Worm (Caenorhabditis elegans) whole organism, young adult: Measurements from ENCODE around the gene rps-9.

Source experiments
- B0019.2 ChIP-seq: fragments of 200-800 bp; sonication (Bioruptor generic); conservative IDR thresholded peaks from 2 replicates; pipeline ENCODE4 v1.3.6; 2022; ENCODE audit warnings: missing genetic modification reagents, missing genetic modification characterization, missing compliant biosample characterization
- B0261.1 ChIP-seq: sonication (generic microtip); optimal IDR thresholded peaks from 2 replicates; lab custom pipeline; 2016; ENCODE audit warnings: mild to moderate bottlenecking, missing genetic modification characterization, moderate library complexity, missing compliant biosample characterization
- B0336.3 ChIP-seq: fragments of 200-800 bp; sonication (Bioruptor generic); IDR thresholded peaks from 2 replicates; pipeline ENCODE4 v1.3.6; 2022; ENCODE audit warnings: missing genetic modification characterization, missing compliant biosample characterization
- F37B4.10 ChIP-seq: fragments of 200-800 bp; sonication (Bioruptor generic); IDR thresholded peaks from 2 replicates; pipeline ENCODE4 v1.3.6; 2022; ENCODE audit warnings: missing genetic modification characterization, missing compliant biosample characterization
- F39B2.1 ChIP-seq: fragments of 200-800 bp; sonication (Bioruptor generic); IDR thresholded peaks from 2 replicates; pipeline ENCODE4 v1.3.6; 2022; ENCODE audit warnings: missing genetic modification reagents, missing genetic modification characterization, missing compliant biosample characterization
- F49E8.2 ChIP-seq: sonication (generic microtip); optimal IDR thresholded peaks from 3 replicates; lab custom pipeline; 2017; ENCODE audit warnings: missing genetic modification characterization, mild to moderate bottlenecking, missing compliant biosample characterization, antibody characterized with exemption, moderate library complexity; ENCODE audit not compliant: insufficient read depth
- F57A8.1 ChIP-seq: fragments of 200-800 bp; sonication (Bioruptor generic); optimal IDR thresholded peaks from 2 replicates; lab custom pipeline; 2018; ENCODE audit warnings: mild to moderate bottlenecking, missing genetic modification characterization, moderate library complexity, missing compliant biosample characterization
- F57C9.4 ChIP-seq: sonication (generic microtip); optimal IDR thresholded peaks from 2 replicates; lab custom pipeline; 2017; ENCODE audit warnings: mild to moderate bottlenecking, missing genetic modification characterization, missing compliant biosample characterization
- Y53G8AR.9 ChIP-seq: fragments of 200-800 bp; sonication (Bioruptor generic); conservative IDR thresholded peaks from 2 replicates; pipeline ENCODE4 v1.3.6; 2022; ENCODE audit warnings: missing genetic modification reagents, missing genetic modification characterization, missing compliant biosample characterization
- Y67H2A.10 ChIP-seq: fragments of 200-800 bp; sonication (Bioruptor generic); conservative IDR thresholded peaks from 2 replicates; pipeline ENCODE4 v1.3.6; 2022; ENCODE audit warnings: missing genetic modification reagents, missing genetic modification characterization, missing compliant biosample characterization
- Y95B8A.8 ChIP-seq: fragments of 200-800 bp; sonication (Bioruptor generic); IDR thresholded peaks from 2 replicates; pipeline ENCODE4 v1.3.6; 2022; ENCODE audit warnings: missing genetic modification reagents, missing genetic modification characterization, missing compliant biosample characterization
- ama-1 ChIP-seq, 3 experiments: fragments of 150-350 bp in 1 of 3; sonication (generic microtip) in 2 of 3; optimal IDR thresholded peaks; 2 replicates each; lab custom pipeline; 2014 to 2018; ENCODE audit warnings: missing biosample characterization in 2 of 3, missing genetic modification characterization in 2 of 3, missing genetic modification reagents in 2 of 3
- atf-7 ChIP-seq: sonication (generic microtip); optimal IDR thresholded peaks from 2 replicates; lab custom pipeline; 2017; ENCODE audit warnings: mild to moderate bottlenecking, missing genetic modification characterization, missing compliant biosample characterization
- bed-1 ChIP-seq: fragments of 200-800 bp; sonication (Bioruptor generic); IDR thresholded peaks from 2 replicates; pipeline ENCODE4 v1.3.6; 2022; ENCODE audit warnings: missing genetic modification reagents, missing genetic modification characterization, missing compliant biosample characterization
- ccch-3 ChIP-seq: fragments of 200-800 bp; sonication (Bioruptor generic); optimal IDR thresholded peaks from 2 replicates; lab custom pipeline; 2018; ENCODE audit warnings: mild to moderate bottlenecking, missing genetic modification characterization, missing compliant biosample characterization
- cebp-2 ChIP-seq: fragments of 200-800 bp; sonication (Bioruptor generic); IDR thresholded peaks from 2 replicates; pipeline ENCODE4 v1.3.6; 2022; ENCODE audit warnings: missing genetic modification characterization, missing compliant biosample characterization
- ceh-91 ChIP-seq: fragments of 200-800 bp; sonication (Bioruptor generic); IDR thresholded peaks from 2 replicates; pipeline ENCODE4 v1.3.6; 2022; ENCODE audit warnings: missing genetic modification reagents, missing genetic modification characterization, missing compliant biosample characterization
- chd-7 ChIP-seq: sonication (generic microtip); optimal IDR thresholded peaks from 2 replicates; lab custom pipeline; 2016; ENCODE audit warnings: mild to moderate bottlenecking, missing genetic modification characterization, moderate library complexity, missing compliant biosample characterization
- dpl-1 ChIP-seq: fragments of 150-350 bp; optimal IDR thresholded peaks from 2 replicates; lab custom pipeline; 2014; ENCODE audit warnings: missing biosample characterization, missing genetic modification reagents, missing genetic modification characterization
- egrh-3 ChIP-seq: fragments of 200-800 bp; sonication (Bioruptor generic); IDR thresholded peaks from 2 replicates; pipeline ENCODE4 v1.3.6; 2022; ENCODE audit warnings: missing genetic modification reagents, missing genetic modification characterization, missing compliant biosample characterization
- ekl-4 ChIP-seq: fragments of 200-800 bp; sonication (Bioruptor generic); IDR thresholded peaks from 2 replicates; pipeline ENCODE4 v1.3.6; 2022; ENCODE audit warnings: missing genetic modification reagents, missing genetic modification characterization, missing compliant biosample characterization
- ets-4 ChIP-seq: fragments of 200-800 bp; sonication (Bioruptor generic); optimal IDR thresholded peaks from 2 replicates; lab custom pipeline; 2018; ENCODE audit warnings: mild to moderate bottlenecking, missing genetic modification characterization, missing compliant biosample characterization
- fkh-3 ChIP-seq: sonication (generic microtip); optimal IDR thresholded peaks from 2 replicates; lab custom pipeline; 2016; ENCODE audit warnings: mild to moderate bottlenecking, missing genetic modification characterization, missing compliant biosample characterization
- gei-17 ChIP-seq: fragments of 200-800 bp; sonication (Bioruptor generic); optimal IDR thresholded peaks from 2 replicates; lab custom pipeline; 2018; ENCODE audit warnings: mild to moderate bottlenecking, missing genetic modification characterization, missing compliant biosample characterization
- him-1 ChIP-seq: sonication (generic microtip); optimal IDR thresholded peaks from 2 replicates; lab custom pipeline; 2016; ENCODE audit warnings: missing genotype, missing genetic modification reagents, missing genetic modification characterization, missing compliant biosample characterization
- hlh-12 ChIP-seq: sonication (generic microtip); optimal IDR thresholded peaks from 2 replicates; lab custom pipeline; 2016; ENCODE audit warnings: missing genetic modification characterization, missing compliant biosample characterization
- hlh-26 ChIP-seq: fragments of 200-800 bp; sonication (Bioruptor generic); conservative IDR thresholded peaks from 2 replicates; pipeline ENCODE4 v1.3.6; 2022; ENCODE audit warnings: missing genetic modification reagents, missing genetic modification characterization, missing compliant biosample characterization
- hmg-20 ChIP-seq: fragments of 200-800 bp; sonication (Bioruptor generic); IDR thresholded peaks from 2 replicates; pipeline ENCODE4 v1.3.6; 2022; ENCODE audit warnings: missing genetic modification reagents, missing genetic modification characterization, missing compliant biosample characterization
- hrde-1 ChIP-seq: sonication (generic microtip); optimal IDR thresholded peaks from 2 replicates; lab custom pipeline; 2016; ENCODE audit warnings: missing genetic modification characterization, mild to moderate bottlenecking, missing compliant biosample characterization, moderate library complexity, missing genotype, missing genetic modification reagents, borderline replicate concordance
- hsf-1 ChIP-seq: fragments of 200-800 bp; sonication (Bioruptor generic); IDR thresholded peaks from 2 replicates; pipeline ENCODE4 v1.3.6; 2022; ENCODE audit warnings: missing genetic modification reagents, missing genetic modification characterization, missing compliant biosample characterization
- let-526 ChIP-seq: fragments of 200-800 bp; sonication (Bioruptor generic); IDR thresholded peaks from 2 replicates; pipeline ENCODE4 v1.3.6; 2022; ENCODE audit warnings: missing genetic modification reagents, missing genetic modification characterization, missing compliant biosample characterization
- lsl-1 ChIP-seq: fragments of 200-800 bp; sonication (Bioruptor generic); optimal IDR thresholded peaks from 2 replicates; lab custom pipeline; 2018; ENCODE audit warnings: mild to moderate bottlenecking, missing genetic modification characterization, moderate library complexity, missing compliant biosample characterization
- madf-3 ChIP-seq: fragments of 200-800 bp; sonication (Bioruptor generic); IDR thresholded peaks from 2 replicates; pipeline ENCODE4 v1.3.6; 2022; ENCODE audit warnings: missing genetic modification reagents, missing genetic modification characterization, missing compliant biosample characterization
- madf-8 ChIP-seq: fragments of 200-800 bp; sonication (Bioruptor generic); conservative IDR thresholded peaks from 2 replicates; pipeline ENCODE4 v1.3.6; 2022; ENCODE audit warnings: missing genetic modification reagents, missing genetic modification characterization, missing compliant biosample characterization
- nfya-1 ChIP-seq: sonication (generic microtip); optimal IDR thresholded peaks from 2 replicates; lab custom pipeline; 2017; ENCODE audit warnings: antibody characterized with exemption, missing compliant biosample characterization, missing genetic modification characterization, borderline replicate concordance; ENCODE audit not compliant: insufficient read depth
- nhr-179 ChIP-seq: sonication (generic microtip); optimal IDR thresholded peaks from 2 replicates; lab custom pipeline; 2016; ENCODE audit warnings: mild to moderate bottlenecking, missing genetic modification characterization, missing compliant biosample characterization
- pha-4 ChIP-seq: fragments of 150-350 bp; sonication (generic microtip); optimal IDR thresholded peaks from 2 replicates; lab custom pipeline; 2014; ENCODE audit warnings: missing biosample characterization, missing genetic modification reagents, missing genetic modification characterization
- rcor-1 ChIP-seq: fragments of 200-800 bp; sonication (Bioruptor generic); IDR thresholded peaks from 2 replicates; pipeline ENCODE4 v1.3.6; 2022; ENCODE audit warnings: missing genetic modification reagents, missing genetic modification characterization, missing compliant biosample characterization
- rec-8 ChIP-seq, 2 experiments: sonication (generic microtip); optimal IDR thresholded peaks; 2 replicates each; lab custom pipeline; 2016; ENCODE audit warnings: mild to moderate bottlenecking in 2 of 2, missing genetic modification characterization in 2 of 2, missing genetic modification reagents in 2 of 2, missing genotype in 2 of 2, missing biosample characterization in 1 of 2, missing compliant biosample characterization in 1 of 2, moderate library complexity in 1 of 2
- repo-1 ChIP-seq: sonication (generic microtip); optimal IDR thresholded peaks from 2 replicates; lab custom pipeline; 2017; ENCODE audit warnings: mild to moderate bottlenecking, missing genetic modification characterization, missing compliant biosample characterization
- sdz-38 ChIP-seq: sonication (generic microtip); optimal IDR thresholded peaks from 2 replicates; lab custom pipeline; 2016; ENCODE audit warnings: missing genotype, missing genetic modification characterization, missing compliant biosample characterization
- snpc-1.1 ChIP-seq: sonication (generic microtip); optimal IDR thresholded peaks from 2 replicates; lab custom pipeline; 2017; ENCODE audit warnings: missing genetic modification characterization, mild to moderate bottlenecking, missing compliant biosample characterization, antibody characterized with exemption, moderate library complexity, missing genotype, missing genetic modification reagents; ENCODE audit not compliant: insufficient read depth
- snpc-1.3 ChIP-seq: sonication (generic microtip); optimal IDR thresholded peaks from 2 replicates; lab custom pipeline; 2017; ENCODE audit warnings: missing genetic modification characterization, mild to moderate bottlenecking, missing compliant biosample characterization, antibody characterized with exemption, moderate library complexity, missing genotype, missing genetic modification reagents; ENCODE audit not compliant: insufficient read depth
- somi-1 ChIP-seq: fragments of 200-800 bp; sonication (Bioruptor generic); optimal IDR thresholded peaks from 2 replicates; lab custom pipeline; 2018; ENCODE audit warnings: mild to moderate bottlenecking, missing genetic modification characterization, missing compliant biosample characterization
- tbp1 ChIP-seq: fragments of 200-800 bp; sonication (Bioruptor generic); optimal IDR thresholded peaks from 2 replicates; lab custom pipeline; 2018; ENCODE audit warnings: mild to moderate bottlenecking, missing genetic modification characterization, missing compliant biosample characterization
- tbx-9 ChIP-seq: sonication (generic microtip); optimal IDR thresholded peaks from 2 replicates; lab custom pipeline; 2016; ENCODE audit warnings: borderline replicate concordance, missing genetic modification characterization, inconsistent platforms, missing compliant biosample characterization
- tlf-1 ChIP-seq: fragments of 200-800 bp; sonication (Bioruptor generic); optimal IDR thresholded peaks from 2 replicates; lab custom pipeline; 2018; ENCODE audit warnings: mild to moderate bottlenecking, missing genetic modification characterization, missing compliant biosample characterization
- zim-3 ChIP-seq: sonication (generic microtip); optimal IDR thresholded peaks from 2 replicates; lab custom pipeline; 2017; ENCODE audit warnings: mild to moderate bottlenecking, missing genetic modification characterization, moderate library complexity, missing compliant biosample characterization

The rps-9 gene

ce11 chrII:11096233-11096632, 29.9 kb downstream of the rps-9 start, which contains the start of gene nbs-1:
Gene nbs-1 (minus strand): TSS chrII:11096478.
- TF ChIP-seq snpc-1.1 (tag; lab: Kevin White, UChicago) (no peak), snpc-1.3 (tag; lab: Kevin White, UChicago) (no peak), ets-4 (GFP tag; lab: Kevin White, UChicago) (no peak), pha-4 (tag; lab: Kevin White, UChicago) (no peak), chd-7 (peak; percentile 28), cebp-2 (no peak), tbx-9 (no peak), hrde-1 (tag; lab: Kevin White, UChicago) (peak; percentile 51), F49E8.2 (tag; lab: Kevin White, UChicago) (no peak), let-526 (GFP tag; lab: Robert Waterston, UW) (no peak), ccch-3 (no peak), lsl-1 (peak; percentile 39), egrh-3 (GFP tag; lab: Robert Waterston, UW) (no peak), fkh-3 (peak; percentile 16), rcor-1 (GFP tag; lab: Robert Waterston, UW) (peak; percentile 60), hmg-20 (no peak), nfya-1 (tag; lab: Kevin White, UChicago) (no peak), tlf-1 (no peak), rec-8 (tag; optimal IDR thresholded peaks at IDR 0.05; lab: Kevin White, UChicago) (no peak), B0261.1 (tag; lab: Kevin White, UChicago) (no peak), ekl-4 (GFP tag; lab: Robert Waterston, UW) (peak; percentile 75), hlh-12 (no peak), gei-17 (GFP tag; lab: Kevin White, UChicago) (no peak), somi-1 (GFP tag; lab: Kevin White, UChicago) (no peak), nhr-179 (no peak), F37B4.10 (GFP tag; lab: Robert Waterston, UW) (no peak), hlh-26 (GFP tag; lab: Robert Waterston, UW) (no peak), F57C9.4 (tag; lab: Kevin White, UChicago) (no peak), madf-8 (no peak), Y95B8A.8 (GFP tag; lab: Robert Waterston, UW) (no peak), F39B2.1 (peak; percentile 67; the same call in 1 of the 2 replicates), F57A8.1 (GFP tag; lab: Kevin White, UChicago) (peak; percentile 21), Y53G8AR.9 (GFP tag; lab: Robert Waterston, UW) (peak; percentile 65; the same call in 1 of the 2 replicates), him-1 (tag; lab: Kevin White, UChicago) (peak; percentile 13), hsf-1 (GFP tag; lab: Robert Waterston, UW) (peak; percentile 73), tbp1 (GFP tag; lab: Kevin White, UChicago) (no peak), ceh-91 (GFP tag; lab: Robert Waterston, UW) (no peak), sdz-38 (no peak), ama-1 (optimal IDR thresholded peaks at IDR 0.05; lab: Kevin White, UChicago) (no peak), ama-1 (GFP tag; optimal IDR thresholded peaks at IDR 0.05; lab: Kevin White, UChicago) (peak; percentile 7 to 60), bed-1 (GFP tag; lab: Robert Waterston, UW) (no peak), atf-7 (tag; lab: Kevin White, UChicago) (no peak), zim-3 (no peak), madf-3 (peak; percentile 49; the same call in 1 of the 2 replicates), Y67H2A.10 (GFP tag; lab: Robert Waterston, UW) (no peak), B0019.2 (no peak), dpl-1 (GFP tag; lab: Kevin White, UChicago) (no peak), B0336.3 (GFP tag; lab: Robert Waterston, UW) (peak; percentile 80), repo-1 (no peak)
